Worm (Caenorhabditis elegans): ENCODE results near the gene F31D5.6.

DNA sequence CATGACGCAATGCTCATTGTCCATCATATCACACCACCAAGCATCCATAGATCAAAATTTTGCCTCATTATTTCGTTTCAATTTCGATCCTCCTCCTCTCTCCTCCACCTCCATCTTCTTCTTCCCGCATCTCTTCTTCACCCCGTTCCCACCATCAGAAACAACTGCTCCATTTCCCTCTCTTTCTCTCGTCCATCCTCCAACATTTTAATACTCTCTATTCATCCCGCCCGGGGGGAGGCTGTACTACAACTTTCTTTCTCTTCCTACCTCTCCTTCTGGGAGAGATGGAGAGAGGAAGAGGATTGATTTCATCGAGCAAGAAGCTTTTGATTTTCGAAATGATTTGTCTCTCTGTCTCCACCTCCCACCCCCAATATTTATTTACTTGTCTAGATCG lies 25.5 kb upstream of the F31D5.6 start:
- TF ChIP-seq pha-4 (tag; optimal IDR thresholded peaks at IDR 0.05), result no peak
- no peak for TF ChIP-seq lin-13 (tag; optimal IDR thresholded peaks at IDR 0.05)
- TF ChIP-seq nhr-28 (tag; optimal IDR thresholded peaks at IDR 0.05), result no peak

Measured in whole organism, mixed stage, embryonic.